Fruit fly (Drosophila melanogaster) whole organism, embryonic: ENCODE measurements around the gene wapl.

Experiments
- Ada2b ChIP-seq: fragments of 200-800 bp; sonication (Bioruptor generic); IDR thresholded peaks from 2 replicates; pipeline ENCODE4 v1.3.6; 2022; ENCODE audit warnings: missing biosample characterization, missing genetic modification characterization
- Asciz ChIP-seq: fragments of 200-800 bp; sonication (Bioruptor generic); optimal IDR thresholded peaks from 2 replicates; lab custom pipeline; 2017; ENCODE audit warnings: missing biosample characterization, mild to moderate bottlenecking, missing genetic modification characterization, missing genetic modification reagents
- B-H1 ChIP-seq: fragments of 200-800 bp; sonication (Bioruptor generic); IDR thresholded peaks from 3 replicates; pipeline ENCODE4 v1.3.6; 2022; ENCODE audit warnings: missing biosample characterization, missing genetic modification characterization
- Bdp1 ChIP-seq: fragments of 200-800 bp; sonication (Bioruptor generic); optimal IDR thresholded peaks from 3 replicates; lab custom pipeline; 2016; ENCODE audit warnings: missing biosample characterization, missing genetic modification characterization
- CG10267 ChIP-seq: fragments of 200-800 bp; sonication (Bioruptor generic); optimal IDR thresholded peaks from 2 replicates; lab custom pipeline; 2018; ENCODE audit warnings: missing biosample characterization, mild to moderate bottlenecking, missing genetic modification characterization, moderate library complexity
- CG10543 ChIP-seq: fragments of 200-800 bp; sonication (Bioruptor generic); optimal IDR thresholded peaks from 3 replicates; lab custom pipeline; 2017; ENCODE audit warnings: missing biosample characterization, mild to moderate bottlenecking, missing genetic modification characterization, moderate library complexity
- CG10979 ChIP-seq: fragments of 200-800 bp; sonication (Bioruptor generic); optimal IDR thresholded peaks from 2 replicates; lab custom pipeline; 2018; ENCODE audit warnings: missing biosample characterization, mild to moderate bottlenecking, missing genetic modification characterization, moderate library complexity
- CG12236 ChIP-seq: fragments of 200-800 bp; sonication (Bioruptor generic); optimal IDR thresholded peaks from 2 replicates; lab custom pipeline; 2016; ENCODE audit warnings: missing biosample characterization, missing genetic modification characterization
- CG13296 ChIP-seq: fragments of 200-800 bp; sonication (Bioruptor generic); optimal IDR thresholded peaks from 3 replicates; lab custom pipeline; 2018; ENCODE audit warnings: missing biosample characterization, mild to moderate bottlenecking, missing genetic modification characterization
- CG14050 ChIP-seq: fragments of 200-800 bp; sonication (Bioruptor generic); IDR thresholded peaks from 3 replicates; pipeline ENCODE4 v1.3.6; 2022; ENCODE audit warnings: missing biosample characterization, missing genetic modification characterization
- CG1529 ChIP-seq: fragments of 200-800 bp; sonication (Bioruptor generic); optimal IDR thresholded peaks from 3 replicates; lab custom pipeline; 2018; ENCODE audit warnings: missing biosample characterization, missing genetic modification characterization
- CG15479 ChIP-seq: fragments of 200-800 bp; sonication (Bioruptor generic); optimal IDR thresholded peaks from 3 replicates; lab custom pipeline; 2019; ENCODE audit warnings: missing biosample characterization, mild to moderate bottlenecking, missing genetic modification characterization, moderate library complexity
- CG1603 ChIP-seq: fragments of 200-800 bp; sonication (Bioruptor generic); optimal IDR thresholded peaks from 2 replicates; lab custom pipeline; 2019; ENCODE audit warnings: missing biosample characterization, mild to moderate bottlenecking, missing genetic modification characterization, moderate library complexity
- CG16779 ChIP-seq: fragments of 200-800 bp; sonication (Bioruptor generic); IDR thresholded peaks from 2 replicates; pipeline ENCODE4 v1.3.6; 2022; ENCODE audit warnings: missing biosample characterization, missing genetic modification characterization
- CG2875 ChIP-seq: fragments of 200-800 bp; sonication (Bioruptor generic); optimal IDR thresholded peaks from 2 replicates; lab custom pipeline; 2017; ENCODE audit warnings: missing biosample characterization, mild to moderate bottlenecking, missing genetic modification characterization, missing genetic modification reagents
- CG3847 ChIP-seq: fragments of 200-800 bp; sonication (Bioruptor generic); IDR thresholded peaks from 2 replicates; pipeline ENCODE4 v1.3.6; 2022; ENCODE audit warnings: missing biosample characterization, missing genetic modification characterization
- CG4617 ChIP-seq: fragments of 200-800 bp; sonication (Bioruptor generic); optimal IDR thresholded peaks from 3 replicates; lab custom pipeline; 2016; ENCODE audit warnings: missing biosample characterization, missing genetic modification characterization, borderline replicate concordance
- CG4730 ChIP-seq: fragments of 200-800 bp; sonication (Bioruptor generic); IDR thresholded peaks from 2 replicates; pipeline ENCODE4 v1.3.6; 2022; ENCODE audit warnings: missing biosample characterization, missing genetic modification characterization
- CG5180 ChIP-seq: fragments of 200-800 bp; sonication (Bioruptor generic); optimal IDR thresholded peaks from 3 replicates; lab custom pipeline; 2017; ENCODE audit warnings: missing biosample characterization, missing genetic modification characterization, mild to moderate bottlenecking, moderate library complexity, missing genetic modification reagents
- CG6254 ChIP-seq: fragments of 200-800 bp; sonication (Bioruptor generic); optimal IDR thresholded peaks from 3 replicates; lab custom pipeline; 2017; ENCODE audit warnings: mild to moderate bottlenecking, missing biosample characterization, missing genetic modification reagents, missing genetic modification characterization
- CG8281 ChIP-seq: fragments of 200-800 bp; sonication (Bioruptor generic); optimal IDR thresholded peaks from 2 replicates; lab custom pipeline; 2018; ENCODE audit warnings: missing biosample characterization, mild to moderate bottlenecking, missing genetic modification characterization, moderate library complexity
- CG8924 ChIP-seq: fragments of 200-800 bp; optimal IDR thresholded peaks from 3 replicates; lab custom pipeline; 2019; ENCODE audit warnings: missing biosample characterization, mild to moderate bottlenecking, missing genetic modification characterization, moderate library complexity
- CG9817 ChIP-seq: fragments of 200-800 bp; sonication (Bioruptor generic); optimal IDR thresholded peaks from 2 replicates; lab custom pipeline; 2018; ENCODE audit warnings: missing biosample characterization, mild to moderate bottlenecking, missing genetic modification characterization, moderate library complexity
- D ChIP-seq, 2 experiments: fragments of 200-800 bp in 1 of 2; fragments of >200 bp in 1 of 2; sonication (Bioruptor generic) in 1 of 2; optimal IDR thresholded peaks; 2 replicates in 1 of 2; 3 replicates in 1 of 2; lab custom pipeline; 2017; ENCODE audit warnings: mild to moderate bottlenecking in 1 of 2, missing biosample characterization in 1 of 2, missing genetic modification characterization in 1 of 2, missing genetic modification reagents in 1 of 2
- D19A ChIP-seq: fragments of 200-800 bp; optimal IDR thresholded peaks from 3 replicates; lab custom pipeline; 2019; ENCODE audit warnings: missing biosample characterization, mild to moderate bottlenecking, missing genetic modification characterization, moderate library complexity
- Dfd ChIP-seq, 2 experiments: fragments of >200 bp; optimal IDR thresholded peaks; 2 replicates each; lab custom pipeline; 2017; ENCODE audit warnings: missing biosample characterization in 2 of 2, missing genetic modification characterization in 2 of 2
- ERR ChIP-seq: fragments of 200-800 bp; sonication (Bioruptor generic); optimal IDR thresholded peaks from 2 replicates; lab custom pipeline; 2016; ENCODE audit warnings: missing biosample characterization, missing genetic modification characterization
- Elba2 ChIP-seq: fragments of 200-800 bp; sonication (Bioruptor generic); optimal IDR thresholded peaks from 3 replicates; lab custom pipeline; 2016; ENCODE audit warnings: missing biosample characterization, missing genetic modification characterization
- HLHmδ ChIP-seq: fragments of 200-800 bp; sonication (Bioruptor generic); optimal IDR thresholded peaks from 2 replicates; lab custom pipeline; 2018; ENCODE audit warnings: missing biosample characterization, mild to moderate bottlenecking, missing genetic modification characterization, moderate library complexity
- Hey ChIP-seq: fragments of 200-800 bp; sonication (Bioruptor generic); optimal IDR thresholded peaks from 3 replicates; lab custom pipeline; 2018; ENCODE audit warnings: missing biosample characterization, mild to moderate bottlenecking, missing genetic modification characterization
- HmgZ ChIP-seq: fragments of 200-800 bp; sonication (Bioruptor generic); optimal IDR thresholded peaks from 2 replicates; lab custom pipeline; 2018; ENCODE audit warnings: missing biosample characterization, mild to moderate bottlenecking, missing genetic modification characterization
- Myb ChIP-seq: fragments of 200-800 bp; sonication (Bioruptor generic); optimal IDR thresholded peaks from 2 replicates; lab custom pipeline; 2016; ENCODE audit warnings: missing biosample characterization, missing genetic modification characterization
- Oaz ChIP-seq: fragments of 200-800 bp; sonication (Bioruptor generic); IDR thresholded peaks from 2 replicates; pipeline ENCODE4 v1.3.6; 2022; ENCODE audit warnings: missing biosample characterization, missing genetic modification characterization
- Optix ChIP-seq: fragments of 200-800 bp; sonication (Bioruptor generic); IDR thresholded peaks from 3 replicates; pipeline ENCODE4 v1.3.6; 2022; ENCODE audit warnings: missing biosample characterization, missing genetic modification characterization
- Taf1 ChIP-seq: fragments of 200-800 bp; sonication (Bioruptor generic); IDR thresholded peaks from 2 replicates; pipeline ENCODE4 v1.3.6; 2022; ENCODE audit warnings: missing biosample characterization, missing genetic modification characterization
- bab2 ChIP-seq: fragments of 200-800 bp; sonication (Bioruptor generic); optimal IDR thresholded peaks from 2 replicates; lab custom pipeline; 2016; ENCODE audit warnings: missing biosample characterization, missing genetic modification characterization
- bbx ChIP-seq: fragments of 200-800 bp; sonication (Bioruptor generic); IDR thresholded peaks from 2 replicates; pipeline ENCODE4 v1.3.6; 2022; ENCODE audit warnings: missing biosample characterization, missing genetic modification characterization; ENCODE audit not compliant: partially characterized antibody
- cad ChIP-seq: fragments of >200 bp; optimal IDR thresholded peaks from 2 replicates; lab custom pipeline; 2017; ENCODE audit warnings: missing biosample characterization, missing genetic modification characterization
- cato ChIP-seq: fragments of 200-800 bp; sonication (Bioruptor generic); optimal IDR thresholded peaks from 2 replicates; lab custom pipeline; 2016; ENCODE audit warnings: missing biosample characterization, missing genetic modification characterization, borderline replicate concordance
- chm ChIP-seq: fragments of 200-800 bp; sonication (Bioruptor generic); IDR thresholded peaks from 2 replicates; pipeline ENCODE4 v1.3.6; 2022; ENCODE audit warnings: missing biosample characterization, missing genetic modification characterization
- ham ChIP-seq: fragments of 200-800 bp; sonication (Bioruptor generic); IDR thresholded peaks from 2 replicates; pipeline ENCODE4 v1.3.6; 2022; ENCODE audit warnings: missing biosample characterization, missing genetic modification characterization
- mam ChIP-seq: fragments of 200-800 bp; sonication (Bioruptor generic); optimal IDR thresholded peaks from 3 replicates; lab custom pipeline; 2016; ENCODE audit warnings: missing biosample characterization, missing genetic modification characterization
- pum ChIP-seq: fragments of 200-800 bp; sonication (Bioruptor generic); optimal IDR thresholded peaks from 2 replicates; lab custom pipeline; 2016; ENCODE audit warnings: missing biosample characterization, missing genetic modification characterization
- sd ChIP-seq: fragments of 200-800 bp; sonication (Bioruptor generic); optimal IDR thresholded peaks from 3 replicates; lab custom pipeline; 2018; ENCODE audit warnings: missing biosample characterization, mild to moderate bottlenecking, missing genetic modification characterization, moderate library complexity
- sug ChIP-seq: fragments of 200-800 bp; optimal IDR thresholded peaks from 2 replicates; lab custom pipeline; 2019; ENCODE audit warnings: missing biosample characterization, mild to moderate bottlenecking, missing genetic modification characterization, moderate library complexity
- tll ChIP-seq, 2 experiments: fragments of 200-800 bp in 1 of 2; fragments of >200 bp in 1 of 2; sonication (Bioruptor generic) in 1 of 2; optimal IDR thresholded peaks; 2 replicates each; lab custom pipeline; 2017 to 2019; ENCODE audit warnings: missing biosample characterization in 2 of 2, missing genetic modification characterization in 2 of 2, mild to moderate bottlenecking in 1 of 2, moderate library complexity in 1 of 2
- unpg ChIP-seq: fragments of 200-800 bp; sonication (Bioruptor generic); optimal IDR thresholded peaks from 3 replicates; lab custom pipeline; 2018; ENCODE audit warnings: missing biosample characterization, mild to moderate bottlenecking, missing genetic modification characterization, moderate library complexity
- vvl ChIP-seq: fragments of 200-800 bp; sonication (Bioruptor generic); IDR thresholded peaks from 2 replicates; pipeline ENCODE4 v1.3.6; 2022; ENCODE audit warnings: missing biosample characterization, missing genetic modification characterization
- zen ChIP-seq: fragments of 200-800 bp; sonication (Bioruptor generic); optimal IDR thresholded peaks from 3 replicates; lab custom pipeline; 2018; ENCODE audit warnings: missing biosample characterization, mild to moderate bottlenecking, missing genetic modification characterization, moderate library complexity

wapl gene

DNA sequence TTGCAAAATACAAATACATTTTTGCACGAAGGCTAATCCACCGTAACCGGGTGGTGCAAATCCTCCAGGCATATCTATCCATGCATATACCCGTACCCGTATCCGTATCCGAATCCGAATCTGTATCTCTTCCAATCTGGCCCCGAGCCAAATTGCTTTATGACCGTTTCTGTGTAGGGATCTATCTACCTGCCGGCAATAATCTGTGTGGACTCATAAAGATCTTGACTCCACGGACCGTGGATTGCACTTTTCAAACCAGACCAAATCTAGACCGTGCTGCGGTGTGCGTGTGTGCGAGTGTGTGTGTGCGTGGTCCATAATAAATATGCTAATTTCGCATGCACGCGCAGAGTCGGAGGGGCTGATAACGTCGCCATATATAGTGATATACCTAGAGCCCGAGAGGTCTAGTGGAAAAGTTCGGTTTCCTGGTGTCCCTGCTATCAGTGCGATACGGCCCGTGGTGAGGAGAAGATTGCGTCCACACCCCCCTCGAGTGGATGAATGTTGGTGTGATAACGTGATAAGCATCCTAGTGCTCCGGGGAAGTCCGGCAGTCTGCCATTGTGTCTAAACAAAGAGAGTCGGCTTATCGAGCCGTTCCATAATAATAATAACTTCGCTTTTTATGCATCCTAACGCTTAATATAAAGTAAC is 16.4 kb downstream of the wapl start:
- TF ChIP-seq sd, result peak; percentile 11
- 0 out of 2 replicates have a peak, but pooled peaks have one; percentile 10 for TF ChIP-seq vvl
- TF ChIP-seq Dfd (GFP tag; optimal IDR thresholded peaks at IDR 0.05; lab: Kevin White, UChicago), result no peak
- no peak for TF ChIP-seq mam (GFP tag; lab: Kevin White, UChicago)
- peak; percentile 47 for TF ChIP-seq HmgZ (tag; lab: Kevin White, UChicago)
- peak; percentile 96 for TF ChIP-seq CG15479 (GFP tag; lab: Kevin White, UChicago)
- peak; percentile 60 for TF ChIP-seq sug
- TF ChIP-seq Hey (tag; lab: Kevin White, UChicago), result peak; percentile 56
- peak; percentile 95 for TF ChIP-seq cad (GFP tag; lab: Kevin White, UChicago)
- no peak for TF ChIP-seq B-H1 (GFP tag; lab: Robert Waterston, UW)
- peak; percentile 1; the same call in 1 of the 2 replicates for TF ChIP-seq Ada2b (GFP tag; lab: Robert Waterston, UW)
- no peak for TF ChIP-seq CG3847 (GFP tag; lab: Robert Waterston, UW)
- TF ChIP-seq CG1529, result no peak
- TF ChIP-seq zen, result peak; percentile 39
- peak in 1 of 2 experiments; percentile 80 for TF ChIP-seq tll (GFP tag; optimal IDR thresholded peaks at IDR 0.05; lab: Kevin White, UChicago)
- no peak for TF ChIP-seq CG10979 (tag; lab: Kevin White, UChicago)
- TF ChIP-seq CG10543 (GFP tag; lab: Kevin White, UChicago), result peak; percentile 47

DNA sequence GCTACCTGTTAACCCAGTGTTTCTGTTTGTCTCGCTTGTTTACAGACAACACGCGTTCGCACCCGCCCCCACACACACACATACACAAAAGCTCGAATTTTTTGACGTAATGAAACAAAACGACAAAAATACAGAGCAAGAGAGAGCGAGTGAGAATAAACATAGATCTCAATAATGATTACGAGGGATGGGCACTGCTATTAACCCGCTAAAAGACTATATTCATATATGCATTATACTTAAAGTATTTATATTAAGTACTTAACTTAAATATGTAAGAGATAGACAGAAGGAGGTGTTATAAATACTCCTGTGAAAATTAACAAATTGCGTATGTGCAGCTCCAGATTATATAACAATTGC is 16.9 kb downstream of the wapl start:
- TF ChIP-seq CG2875 (GFP tag; lab: Kevin White, UChicago) (peak; percentile 68), bab2 (GFP tag; lab: Kevin White, UChicago) (peak; percentile 29), chm (GFP tag; lab: Robert Waterston, UW) (peak; percentile 75; the same call in 1 of the 2 replicates), Myb (GFP tag; lab: Kevin White, UChicago) (no peak), Oaz (no peak), D19A (tag; lab: Kevin White, UChicago) (peak; percentile 17), pum (GFP tag; lab: Kevin White, UChicago) (no peak), CG16779 (no peak), ERR (GFP tag; lab: Kevin White, UChicago) (no peak), bbx (GFP tag; lab: Robert Waterston, UW) (no peak), Elba2 (GFP tag; lab: Kevin White, UChicago) (no peak), CG4730 (GFP tag; lab: Robert Waterston, UW) (0 out of 2 replicates have a peak, but pooled peaks have one; percentile 22), Asciz (GFP tag; lab: Kevin White, UChicago) (peak; percentile 61), CG13296 (GFP tag; lab: Kevin White, UChicago) (peak; percentile 32), CG5180 (GFP tag; lab: Kevin White, UChicago) (peak; percentile 30), CG10267 (tag; lab: Kevin White, UChicago) (peak; percentile 24), CG12236 (GFP tag; lab: Kevin White, UChicago) (no peak), CG1603 (tag; lab: Kevin White, UChicago) (peak; percentile 60), HLHmδ (GFP tag; lab: Kevin White, UChicago) (peak; percentile 53), unpg (GFP tag; lab: Kevin White, UChicago) (peak; percentile 33), CG8281 (tag; lab: Kevin White, UChicago) (peak; percentile 33), CG9817 (peak; percentile 36), D (optimal IDR thresholded peaks at IDR 0.05; lab: Kevin White, UChicago) (no peak), D (GFP tag; optimal IDR thresholded peaks at IDR 0.05; lab: Kevin White, UChicago) (peak; percentile 7), Bdp1 (peak; percentile 42), CG4617 (no peak), ham (GFP tag; lab: Robert Waterston, UW) (no peak), CG14050 (GFP tag; lab: Robert Waterston, UW) (peak; percentile 46; the same call in 1 of the 3 replicates), CG6254 (peak; percentile 3), Taf1 (GFP tag; lab: Robert Waterston, UW) (no peak), Optix (GFP tag; lab: Robert Waterston, UW) (no peak), CG8924 (tag; lab: Kevin White, UChicago) (peak; percentile 51), cato (no peak)
